Worm (Caenorhabditis elegans) whole organism, early embryonic: ENCODE measurements around the gene fbxb-7.

Experiments used
- F13C5.2 ChIP-seq: sonication (generic microtip); optimal IDR thresholded peaks from 2 replicates; lab custom pipeline; 2017; ENCODE audit warnings: mild to moderate bottlenecking, missing genetic modification characterization, inconsistent platforms, missing compliant biosample characterization
- ama-1 ChIP-seq: fragments of 150-350 bp; optimal IDR thresholded peaks from 2 replicates; lab custom pipeline; 2014
- ceh-13 ChIP-seq: fragments of 200-800 bp; sonication (Bioruptor generic); optimal IDR thresholded peaks from 2 replicates; lab custom pipeline; 2018; ENCODE audit warnings: mild to moderate bottlenecking, missing genetic modification characterization, missing compliant biosample characterization
- ceh-36 ChIP-seq: sonication (generic microtip); optimal IDR thresholded peaks from 2 replicates; lab custom pipeline; 2016; ENCODE audit warnings: missing genetic modification characterization, inconsistent platforms, missing compliant biosample characterization
- flt-1 ChIP-seq: fragments of 200-800 bp; sonication (Bioruptor generic); IDR thresholded peaks from 2 replicates; pipeline ENCODE4 v1.3.6; 2022; ENCODE audit warnings: missing genetic modification characterization, missing compliant biosample characterization
- hmbx-1 ChIP-seq: sonication (generic microtip); optimal IDR thresholded peaks from 2 replicates; lab custom pipeline; 2016; ENCODE audit warnings: mild to moderate bottlenecking, missing genetic modification characterization, missing compliant biosample characterization
- hmg-4 ChIP-seq: fragments of 200-800 bp; sonication (Bioruptor generic); optimal IDR thresholded peaks from 2 replicates; lab custom pipeline; 2018; ENCODE audit warnings: mild to moderate bottlenecking, missing genetic modification characterization, missing compliant biosample characterization
- hnd-1 ChIP-seq: sonication (generic microtip); optimal IDR thresholded peaks from 2 replicates; lab custom pipeline; 2016; ENCODE audit warnings: missing genetic modification characterization, missing compliant biosample characterization
- pes-1 ChIP-seq: fragments of 200-800 bp; sonication (Bioruptor generic); IDR thresholded peaks from 2 replicates; pipeline ENCODE4 v1.3.6; 2022; ENCODE audit warnings: missing genetic modification reagents, missing genetic modification characterization, missing compliant biosample characterization
- scrt-1 ChIP-seq: fragments of 200-800 bp; sonication (Bioruptor generic); IDR thresholded peaks from 2 replicates; pipeline ENCODE4 v1.3.6; 2022; ENCODE audit warnings: missing genetic modification characterization, missing compliant biosample characterization
- sea-1 ChIP-seq: fragments of 200-800 bp; sonication (Bioruptor generic); conservative IDR thresholded peaks from 2 replicates; pipeline ENCODE4 v1.3.6; 2022; ENCODE audit warnings: missing genetic modification characterization, missing compliant biosample characterization
- tbx-11 ChIP-seq: fragments of 200-800 bp; sonication (Bioruptor generic); IDR thresholded peaks from 2 replicates; pipeline ENCODE4 v1.3.6; 2022; ENCODE audit warnings: missing genetic modification characterization, missing compliant biosample characterization
- tbx-37 ChIP-seq: fragments of 200-800 bp; sonication (Bioruptor generic); conservative IDR thresholded peaks from 2 replicates; pipeline ENCODE4 v1.3.6; 2022; ENCODE audit warnings: missing genetic modification reagents, missing genetic modification characterization, missing compliant biosample characterization
- tra-4 ChIP-seq: sonication (generic microtip); optimal IDR thresholded peaks from 2 replicates; lab custom pipeline; 2017; ENCODE audit warnings: missing genetic modification characterization, missing compliant biosample characterization

ce11 chrV:17352827-17353373, 24.3 kb upstream of the fbxb-7 start, which contains the start of the genes fbxa-134 and F47H4.2:
- TF ChIP-seq pes-1 (GFP tag; lab: Robert Waterston, UW) (no peak), ama-1 (lab: Kevin White, UChicago) (no peak), flt-1 (GFP tag; lab: Robert Waterston, UW) (no peak), tra-4 (tag; lab: Kevin White, UChicago) (no peak), F13C5.2 (no peak), scrt-1 (GFP tag; lab: Robert Waterston, UW) (no peak), tbx-37 (no peak), hmbx-1 (tag; lab: Kevin White, UChicago) (no peak), ceh-36 (no peak), sea-1 (no peak), ceh-13 (no peak), tbx-11 (no peak), hnd-1 (tag; lab: Kevin White, UChicago) (no peak), hmg-4 (GFP tag; lab: Kevin White, UChicago) (no peak)
